Fruit fly (Drosophila melanogaster): Measurements from ENCODE around the gene Fmr1.

dm6 chr3R:10151830-10152513, 42.1 kb upstream of the Fmr1 start, which contains the start of gene CG34303:
- no peak for TF ChIP-seq CG8478 (optimal IDR thresholded peaks at IDR 0.05)
- TF ChIP-seq CTCF (optimal IDR thresholded peaks at IDR 0.05) = no peak
